Fruit fly (Drosophila melanogaster) whole organism: ENCODE data around the gene CG7304.

Experiments
- CG8478 ChIP-seq: fragments of >200 bp; optimal IDR thresholded peaks from 2 replicates; lab custom pipeline; 2018; ENCODE audit warnings: inconsistent platforms
- Dll ChIP-seq: fragments of >200 bp; optimal IDR thresholded peaks from 2 replicates; lab custom pipeline; 2017
- EcR ChIP-seq, 2 experiments: fragments of >200 bp; optimal IDR thresholded peaks; 2 replicates each; lab custom pipeline; 2017; ENCODE audit warnings: missing biosample characterization in 2 of 2, missing genetic modification characterization in 2 of 2, missing genetic modification reagents in 2 of 2
- pan ChIP-seq: fragments of >200 bp; optimal IDR thresholded peaks from 2 replicates; lab custom pipeline; 2017
- psq ChIP-seq: fragments of >200 bp; optimal IDR thresholded peaks from 2 replicates; lab custom pipeline; 2017

DNA sequence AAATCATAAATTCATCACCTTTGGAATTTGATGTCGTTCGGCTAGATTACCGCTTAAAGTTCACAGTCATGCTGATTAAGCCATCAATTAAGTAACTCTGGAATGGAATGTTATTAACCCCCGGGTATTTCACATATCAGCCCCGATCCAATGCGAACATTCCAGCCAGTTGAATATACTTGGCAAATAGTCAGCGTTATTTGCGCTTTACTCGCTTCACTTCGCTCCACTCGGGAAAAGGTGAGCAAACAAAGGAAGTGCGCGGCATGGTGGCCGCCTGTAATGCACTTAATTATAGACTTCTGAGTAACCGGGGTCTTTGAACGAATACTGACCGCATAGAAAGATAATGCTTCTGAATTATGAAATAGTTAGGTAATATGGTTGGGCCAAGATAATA, 41.9 kb upstream of the CG7304 start:
- no peak for TF ChIP-seq pan (lab: Kevin White, UChicago)
- TF ChIP-seq psq (lab: Kevin White, UChicago) = no peak
- no peak for TF ChIP-seq Dll
- TF ChIP-seq CG8478 (lab: Kevin White, UChicago) = no peak
- no peak for TF ChIP-seq EcR (GFP tag; optimal IDR thresholded peaks at IDR 0.05; lab: Kevin White, UChicago)
